Worm (Caenorhabditis elegans) whole organism, L4/young adult: Measurements from ENCODE around the gene mrpl-32.

Experiments
- W03F9.2 ChIP-seq: fragments of 150-350 bp; optimal IDR thresholded peaks from 2 replicates; lab custom pipeline; 2014; ENCODE audit warnings: missing biosample characterization, missing genetic modification characterization
- dao-5 ChIP-seq: sonication (generic microtip); optimal IDR thresholded peaks from 2 replicates; lab custom pipeline; 2016; ENCODE audit warnings: missing genotype, missing genetic modification characterization, moderate library complexity, missing compliant biosample characterization
- him-1 ChIP-seq: sonication (generic microtip); optimal IDR thresholded peaks from 2 replicates; lab custom pipeline; 2016; ENCODE audit warnings: missing genotype, missing genetic modification reagents, missing genetic modification characterization, missing compliant biosample characterization

- TF ChIP-seq dao-5 (tag; lab: Kevin White, UChicago): no peak
- TF ChIP-seq him-1: no peak
- no peak for TF ChIP-seq W03F9.2 (tag; lab: Kevin White, UChicago)
Measured at ce11 chrIII:8410747-8411146, 38.8 kb upstream of the mrpl-32 start.
